Worm (Caenorhabditis elegans) whole organism, L4 larva: ENCODE data around the gene F23F1.6.

Source experiments
- F26F4.8 ChIP-seq: fragments of 200-800 bp; sonication (Bioruptor generic); conservative IDR thresholded peaks from 2 replicates; pipeline ENCODE4 v1.3.6; 2022; ENCODE audit warnings: missing genetic modification characterization, missing compliant biosample characterization
- ama-1 ChIP-seq: fragments of 150-350 bp; optimal IDR thresholded peaks from 2 replicates; lab custom pipeline; 2014; ENCODE audit warnings: inconsistent platforms, mixed read lengths
- ceh-82 ChIP-seq: sonication (generic microtip); optimal IDR thresholded peaks from 2 replicates; lab custom pipeline; 2017; ENCODE audit warnings: missing biosample characterization, missing genetic modification characterization
- hlh-30 ChIP-seq: sonication (generic microtip); optimal IDR thresholded peaks from 2 replicates; lab custom pipeline; 2017; ENCODE audit warnings: antibody characterized with exemption, mild to moderate bottlenecking, missing genetic modification characterization, missing compliant biosample characterization; ENCODE audit not compliant: insufficient read depth
- nhr-11 ChIP-seq: fragments of 150-350 bp; optimal IDR thresholded peaks from 2 replicates; lab custom pipeline; 2014; ENCODE audit warnings: missing biosample characterization, missing genetic modification characterization

ce11 chrII:65484-65883, 28.4 kb upstream of the F23F1.6 start:
- TF ChIP-seq nhr-11 (tag; lab: Kevin White, UChicago) (no peak), ama-1 (lab: Kevin White, UChicago) (no peak), hlh-30 (tag; lab: Kevin White, UChicago) (no peak), ceh-82 (tag; lab: Kevin White, UChicago) (no peak), F26F4.8 (no peak)
